Worm (Caenorhabditis elegans) whole organism, young adult: ENCODE data around the gene srh-257.

Source experiments
- F23B12.7 ChIP-seq: sonication (generic microtip); optimal IDR thresholded peaks from 2 replicates; lab custom pipeline; 2017; ENCODE audit warnings: missing genetic modification characterization, mild to moderate bottlenecking, missing compliant biosample characterization, antibody characterized with exemption, moderate library complexity; ENCODE audit not compliant: insufficient read depth
- F39B2.1 ChIP-seq: fragments of 200-800 bp; sonication (Bioruptor generic); IDR thresholded peaks from 2 replicates; pipeline ENCODE4 v1.3.6; 2022; ENCODE audit warnings: missing genetic modification reagents, missing genetic modification characterization, missing compliant biosample characterization
- Y53F4B.3 ChIP-seq: fragments of 200-800 bp; sonication (Bioruptor generic); IDR thresholded peaks from 2 replicates; pipeline ENCODE4 v1.3.6; 2022; ENCODE audit warnings: missing genetic modification reagents, missing genetic modification characterization, missing compliant biosample characterization
- Y56A3A.18 ChIP-seq: fragments of 200-800 bp; sonication (Bioruptor generic); IDR thresholded peaks from 2 replicates; pipeline ENCODE4 v1.3.6; 2022; ENCODE audit warnings: missing genetic modification reagents, missing genetic modification characterization, missing compliant biosample characterization
- akir-1 ChIP-seq: fragments of 200-800 bp; sonication (Bioruptor generic); optimal IDR thresholded peaks from 2 replicates; lab custom pipeline; 2018; ENCODE audit warnings: mild to moderate bottlenecking, missing genetic modification characterization, moderate library complexity, missing compliant biosample characterization
- aptf-2 ChIP-seq: fragments of 200-800 bp; sonication (Bioruptor generic); conservative IDR thresholded peaks from 2 replicates; pipeline ENCODE4 v1.3.6; 2022; ENCODE audit warnings: missing genetic modification reagents, missing genetic modification characterization, missing compliant biosample characterization
- atf-7 ChIP-seq: sonication (generic microtip); optimal IDR thresholded peaks from 2 replicates; lab custom pipeline; 2017; ENCODE audit warnings: mild to moderate bottlenecking, missing genetic modification characterization, missing compliant biosample characterization
- ceh-27 ChIP-seq: fragments of 200-800 bp; sonication (Bioruptor generic); optimal IDR thresholded peaks from 2 replicates; lab custom pipeline; 2018; ENCODE audit warnings: mild to moderate bottlenecking, missing genetic modification characterization, moderate library complexity, missing compliant biosample characterization
- ceh-40 ChIP-seq: fragments of 200-800 bp; sonication (Bioruptor generic); IDR thresholded peaks from 2 replicates; pipeline ENCODE4 v1.3.6; 2022; ENCODE audit warnings: missing genetic modification characterization, missing compliant biosample characterization
- ceh-79 ChIP-seq: sonication (generic microtip); optimal IDR thresholded peaks from 2 replicates; lab custom pipeline; 2017; ENCODE audit warnings: mild to moderate bottlenecking, missing genetic modification characterization, missing compliant biosample characterization
- ceh-91 ChIP-seq: fragments of 200-800 bp; sonication (Bioruptor generic); IDR thresholded peaks from 2 replicates; pipeline ENCODE4 v1.3.6; 2022; ENCODE audit warnings: missing genetic modification reagents, missing genetic modification characterization, missing compliant biosample characterization
- ets-4 ChIP-seq: fragments of 200-800 bp; sonication (Bioruptor generic); optimal IDR thresholded peaks from 2 replicates; lab custom pipeline; 2018; ENCODE audit warnings: mild to moderate bottlenecking, missing genetic modification characterization, missing compliant biosample characterization
- him-1 ChIP-seq: sonication (generic microtip); optimal IDR thresholded peaks from 2 replicates; lab custom pipeline; 2016; ENCODE audit warnings: missing genotype, missing genetic modification reagents, missing genetic modification characterization, missing compliant biosample characterization
- hlh-26 ChIP-seq: fragments of 200-800 bp; sonication (Bioruptor generic); conservative IDR thresholded peaks from 2 replicates; pipeline ENCODE4 v1.3.6; 2022; ENCODE audit warnings: missing genetic modification reagents, missing genetic modification characterization, missing compliant biosample characterization
- hmg-20 ChIP-seq: fragments of 200-800 bp; sonication (Bioruptor generic); IDR thresholded peaks from 2 replicates; pipeline ENCODE4 v1.3.6; 2022; ENCODE audit warnings: missing genetic modification reagents, missing genetic modification characterization, missing compliant biosample characterization
- hsf-1 ChIP-seq: fragments of 200-800 bp; sonication (Bioruptor generic); IDR thresholded peaks from 2 replicates; pipeline ENCODE4 v1.3.6; 2022; ENCODE audit warnings: missing genetic modification reagents, missing genetic modification characterization, missing compliant biosample characterization
- lin-26 ChIP-seq: fragments of 200-800 bp; sonication (Bioruptor generic); IDR thresholded peaks from 2 replicates; pipeline ENCODE4 v1.3.6; 2022; ENCODE audit warnings: missing genetic modification reagents, missing genetic modification characterization, missing compliant biosample characterization
- lin-35 ChIP-seq, 3 experiments: fragments of 150-350 bp in 2 of 3; sonication (generic microtip) in 1 of 3; optimal IDR thresholded peaks; 2 replicates each; lab custom pipeline; 2014 to 2018; ENCODE audit warnings: missing biosample characterization in 3 of 3, missing genetic modification characterization in 3 of 3, missing genetic modification reagents in 3 of 3
- lir-1 ChIP-seq: fragments of 200-800 bp; sonication (Bioruptor generic); conservative IDR thresholded peaks from 2 replicates; pipeline ENCODE4 v1.3.6; 2022; ENCODE audit warnings: missing genetic modification reagents, missing genetic modification characterization, missing compliant biosample characterization
- lsl-1 ChIP-seq: fragments of 200-800 bp; sonication (Bioruptor generic); optimal IDR thresholded peaks from 2 replicates; lab custom pipeline; 2018; ENCODE audit warnings: mild to moderate bottlenecking, missing genetic modification characterization, moderate library complexity, missing compliant biosample characterization
- mcd-1 ChIP-seq: fragments of 200-800 bp; sonication (Bioruptor generic); IDR thresholded peaks from 2 replicates; pipeline ENCODE4 v1.3.6; 2022; ENCODE audit warnings: missing genetic modification reagents, missing genetic modification characterization, missing compliant biosample characterization
- nfyb-1 ChIP-seq: fragments of 200-800 bp; sonication (Bioruptor generic); IDR thresholded peaks from 2 replicates; pipeline ENCODE4 v1.3.6; 2022; ENCODE audit warnings: missing genetic modification reagents, missing genetic modification characterization, missing compliant biosample characterization
- nhr-120 ChIP-seq: fragments of 200-800 bp; sonication (Bioruptor generic); IDR thresholded peaks from 2 replicates; pipeline ENCODE4 v1.3.6; 2022; ENCODE audit warnings: missing genetic modification characterization, missing compliant biosample characterization
- nhr-80 ChIP-seq: sonication (generic microtip); optimal IDR thresholded peaks from 2 replicates; lab custom pipeline; 2016; ENCODE audit warnings: missing genetic modification characterization, missing compliant biosample characterization
- repo-1 ChIP-seq: sonication (generic microtip); optimal IDR thresholded peaks from 2 replicates; lab custom pipeline; 2017; ENCODE audit warnings: mild to moderate bottlenecking, missing genetic modification characterization, missing compliant biosample characterization
- rpc-1 ChIP-seq, 2 experiments: fragments of 150-350 bp in 1 of 2; sonication (generic microtip) in 1 of 2; optimal IDR thresholded peaks; 2 replicates each; lab custom pipeline; 2014 to 2018; ENCODE audit warnings: missing biosample characterization in 1 of 2, missing genetic modification characterization in 1 of 2, missing genetic modification reagents in 1 of 2, missing genotype in 1 of 2
- sdz-38 ChIP-seq: sonication (generic microtip); optimal IDR thresholded peaks from 2 replicates; lab custom pipeline; 2016; ENCODE audit warnings: missing genotype, missing genetic modification characterization, missing compliant biosample characterization
- sea-2 ChIP-seq: fragments of 200-800 bp; sonication (Bioruptor generic); IDR thresholded peaks from 2 replicates; pipeline ENCODE4 v1.3.6; 2022; ENCODE audit warnings: missing genetic modification characterization, missing compliant biosample characterization
- snpc-1.3 ChIP-seq: sonication (generic microtip); optimal IDR thresholded peaks from 2 replicates; lab custom pipeline; 2017; ENCODE audit warnings: missing genetic modification characterization, mild to moderate bottlenecking, missing compliant biosample characterization, antibody characterized with exemption, moderate library complexity, missing genotype, missing genetic modification reagents; ENCODE audit not compliant: insufficient read depth
- xnd-1 ChIP-seq: sonication (generic microtip); optimal IDR thresholded peaks from 2 replicates; lab custom pipeline; 2016; ENCODE audit warnings: missing genotype, missing genetic modification reagents, missing genetic modification characterization, missing compliant biosample characterization
- zfh-2 ChIP-seq: fragments of 200-800 bp; sonication (Bioruptor generic); conservative IDR thresholded peaks from 2 replicates; pipeline ENCODE4 v1.3.6; 2022; ENCODE audit warnings: missing genetic modification reagents, missing genetic modification characterization, missing compliant biosample characterization
- ztf-26 ChIP-seq: sonication (generic microtip); optimal IDR thresholded peaks from 2 replicates; lab custom pipeline; 2017; ENCODE audit warnings: missing genetic modification characterization, missing compliant biosample characterization
- ztf-28 ChIP-seq: fragments of 200-800 bp; sonication (Bioruptor generic); IDR thresholded peaks from 2 replicates; pipeline ENCODE4 v1.3.6; 2022; ENCODE audit warnings: missing genetic modification reagents, missing genetic modification characterization, missing compliant biosample characterization

srh-257 gene

ce11 chrV:15443708-15444107 lies 36.7 kb downstream of the srh-257 start, which contains the start of gene T26H5.10:
Gene T26H5.10, minus strand, starts transcription at chrV:15443808.
- no peak for TF ChIP-seq F23B12.7
- no peak for TF ChIP-seq ceh-91
- TF ChIP-seq repo-1 (tag; lab: Kevin White, UChicago): no peak
- no peak for TF ChIP-seq hsf-1 (GFP tag; lab: Robert Waterston, UW)
- TF ChIP-seq Y56A3A.18: no peak
- no peak for TF ChIP-seq akir-1 (GFP tag; lab: Kevin White, UChicago)
- TF ChIP-seq hlh-26 (GFP tag; lab: Robert Waterston, UW): no peak
- TF ChIP-seq ceh-40 (GFP tag; lab: Robert Waterston, UW): no peak
- TF ChIP-seq snpc-1.3 (tag; lab: Kevin White, UChicago): no peak
- TF ChIP-seq nfyb-1 (GFP tag; lab: Robert Waterston, UW): no peak
- no peak for TF ChIP-seq F39B2.1 (GFP tag; lab: Robert Waterston, UW)
- no peak for TF ChIP-seq nhr-120 (GFP tag; lab: Robert Waterston, UW)
- no peak for TF ChIP-seq ceh-79 (tag; lab: Kevin White, UChicago)
- TF ChIP-seq mcd-1: no peak
- no peak for TF ChIP-seq lsl-1
- no peak for TF ChIP-seq ztf-28 (GFP tag; lab: Robert Waterston, UW)

- no peak for TF ChIP-seq him-1 (tag; lab: Kevin White, UChicago)
- TF ChIP-seq ztf-26 (tag; lab: Kevin White, UChicago): no peak
- no peak for TF ChIP-seq xnd-1
- no peak for TF ChIP-seq ceh-27 (GFP tag; lab: Kevin White, UChicago)
Observed at ce11 chrV:15444188-15444587, 37.2 kb downstream of the srh-257 start, which contains the start of gene T26H5.11. Gene T26H5.11, minus strand, starts transcription at chrV:15444288.

- TF ChIP-seq aptf-2 (GFP tag; lab: Robert Waterston, UW) (no peak), nhr-80 (peak; percentile 2)
Observed at ce11 chrV:15444615-15445014, 37.6 kb downstream of the srh-257 start, which contains the start of gene T26H5.9. Gene T26H5.9, plus strand, starts transcription at chrV:15444916.

ce11 chrV:15445437-15445836 lies 38.4 kb downstream of the srh-257 start, which contains the start of gene srh-239:
Gene srh-239, plus strand, starts transcription at chrV:15445737.
- no peak for TF ChIP-seq zfh-2 (GFP tag; lab: Robert Waterston, UW)
- no peak for TF ChIP-seq hmg-20 (GFP tag; lab: Robert Waterston, UW)
- TF ChIP-seq sdz-38 (tag; lab: Kevin White, UChicago): no peak
- no peak for TF ChIP-seq lin-35 (GFP tag; optimal IDR thresholded peaks at IDR 0.05; lab: Kevin White, UChicago)
- TF ChIP-seq sea-2: no peak

- no peak for TF ChIP-seq lir-1
- no peak for TF ChIP-seq ets-4 (GFP tag; lab: Kevin White, UChicago)
- no peak for TF ChIP-seq rpc-1 (optimal IDR thresholded peaks at IDR 0.05; lab: Kevin White, UChicago)
- no peak for TF ChIP-seq rpc-1 (tag; optimal IDR thresholded peaks at IDR 0.05; lab: Kevin White, UChicago)
- no peak for TF ChIP-seq atf-7 (tag; lab: Kevin White, UChicago)
- TF ChIP-seq lin-26 (GFP tag; lab: Robert Waterston, UW): no peak
- no peak for TF ChIP-seq Y53F4B.3
- peak; percentile 3 for TF ChIP-seq nhr-80
- TF ChIP-seq, all 124 proteins: peak for 1
Observed at ce11 chrV:15448408-15448807, 41.4 kb downstream of the srh-257 start, which contains the start of gene T26H5.4. Gene T26H5.4, minus strand, starts transcription at chrV:15448701.
